Worm (Caenorhabditis elegans) whole organism, L3 larva: ENCODE data around the gene zyg-8.

Source experiments
- ceh-82 ChIP-seq: fragments of 150-350 bp; optimal IDR thresholded peaks from 2 replicates; lab custom pipeline; 2014; ENCODE audit warnings: missing biosample characterization, missing genetic modification characterization
- egl-5 ChIP-seq: fragments of 150-350 bp; optimal IDR thresholded peaks from 2 replicates; lab custom pipeline; 2017; ENCODE audit warnings: missing biosample characterization, missing genetic modification reagents, missing genetic modification characterization, inconsistent platforms
- mdl-1 ChIP-seq: fragments of 150-350 bp; optimal IDR thresholded peaks from 2 replicates; lab custom pipeline; 2014; ENCODE audit warnings: missing biosample characterization, missing genetic modification characterization
- nhr-76 ChIP-seq: fragments of 150-350 bp; sonication (generic microtip); optimal IDR thresholded peaks from 5 replicates; lab custom pipeline; 2014; ENCODE audit warnings: missing biosample characterization, missing genetic modification characterization
- unc-62 ChIP-seq: fragments of 150-350 bp; sonication (generic microtip); optimal IDR thresholded peaks from 4 replicates; lab custom pipeline; 2014; ENCODE audit warnings: missing biosample characterization, missing genetic modification reagents, missing genetic modification characterization
- zag-1 ChIP-seq: fragments of 150-350 bp; optimal IDR thresholded peaks from 2 replicates; lab custom pipeline; 2014; ENCODE audit warnings: missing biosample characterization, missing genetic modification characterization

- no peak for TF ChIP-seq nhr-76 (tag; lab: Kevin White, UChicago)
- TF ChIP-seq ceh-82 (tag; lab: Kevin White, UChicago): no peak
- TF ChIP-seq mdl-1 (tag; lab: Kevin White, UChicago): no peak
- no peak for TF ChIP-seq egl-5 (tag; lab: Kevin White, UChicago)
- no peak for TF ChIP-seq zag-1 (tag; lab: Kevin White, UChicago)
- TF ChIP-seq unc-62 (GFP tag; lab: Kevin White, UChicago): no peak
Observed at ce11 chrIII:12020074-12020602, 41.4 kb upstream of the zyg-8 start, which contains the start of gene brp-1.
